Fruit fly (Drosophila melanogaster) whole organism, embryonic: ENCODE data around the gene sky.

Experiments used
- Atf-2 ChIP-seq: fragments of 200-800 bp; sonication (Bioruptor generic); optimal IDR thresholded peaks from 2 replicates; lab custom pipeline; 2016; ENCODE audit warnings: missing biosample characterization, missing genetic modification characterization
- BEAF-32 ChIP-seq: fragments of 200-800 bp; sonication (Bioruptor generic); optimal IDR thresholded peaks from 3 replicates; lab custom pipeline; 2017; ENCODE audit warnings: missing biosample characterization, missing genetic modification characterization, mild to moderate bottlenecking, moderate library complexity, missing genetic modification reagents
- CG10565 ChIP-seq: fragments of 200-800 bp; sonication (Bioruptor generic); optimal IDR thresholded peaks from 3 replicates; lab custom pipeline; 2016; ENCODE audit warnings: missing biosample characterization, mild to moderate bottlenecking, missing genetic modification characterization
- CG11696 ChIP-seq: fragments of 200-800 bp; sonication (Bioruptor generic); IDR thresholded peaks from 2 replicates; pipeline ENCODE4 v1.3.6; 2022; ENCODE audit warnings: missing biosample characterization, missing genetic modification characterization
- CG1233 ChIP-seq: fragments of 200-800 bp; sonication (Bioruptor generic); optimal IDR thresholded peaks from 4 replicates; lab custom pipeline; 2018; ENCODE audit warnings: missing biosample characterization, mild to moderate bottlenecking, missing genetic modification characterization
- CG15601 ChIP-seq: fragments of 200-800 bp; sonication (Bioruptor generic); optimal IDR thresholded peaks from 3 replicates; lab custom pipeline; 2019; ENCODE audit warnings: missing biosample characterization, mild to moderate bottlenecking, missing genetic modification characterization, moderate library complexity
- CG17186 ChIP-seq: fragments of 200-800 bp; sonication (Bioruptor generic); optimal IDR thresholded peaks from 3 replicates; lab custom pipeline; 2017; ENCODE audit warnings: missing biosample characterization, missing genetic modification reagents, missing genetic modification characterization
- CG17328 ChIP-seq: fragments of 200-800 bp; sonication (Bioruptor generic); IDR thresholded peaks from 2 replicates; pipeline ENCODE4 v1.3.6; 2022; ENCODE audit warnings: missing biosample characterization, missing genetic modification characterization
- CG18476 ChIP-seq: fragments of 200-800 bp; sonication (Bioruptor generic); optimal IDR thresholded peaks from 2 replicates; lab custom pipeline; 2016; ENCODE audit warnings: missing biosample characterization, mild to moderate bottlenecking, missing genetic modification characterization
- CG31441 ChIP-seq: fragments of 200-800 bp; sonication (Bioruptor generic); IDR thresholded peaks from 2 replicates; pipeline ENCODE4 v1.3.6; 2022; ENCODE audit warnings: missing biosample characterization, missing genetic modification characterization
- CG3281 ChIP-seq: fragments of 200-800 bp; sonication (Bioruptor generic); optimal IDR thresholded peaks from 3 replicates; lab custom pipeline; 2017; ENCODE audit warnings: missing biosample characterization, mild to moderate bottlenecking, missing genetic modification characterization
- CG42726 ChIP-seq: fragments of 200-800 bp; sonication (Bioruptor generic); IDR thresholded peaks from 2 replicates; pipeline ENCODE4 v1.3.6; 2022; ENCODE audit warnings: missing biosample characterization, missing genetic modification characterization; ENCODE audit not compliant: partially characterized antibody
- CG4707 ChIP-seq: fragments of 200-800 bp; sonication (Bioruptor generic); optimal IDR thresholded peaks from 2 replicates; lab custom pipeline; 2018; ENCODE audit warnings: missing biosample characterization, mild to moderate bottlenecking, missing genetic modification characterization, moderate library complexity
- CG4730 ChIP-seq: fragments of 200-800 bp; sonication (Bioruptor generic); IDR thresholded peaks from 2 replicates; pipeline ENCODE4 v1.3.6; 2022; ENCODE audit warnings: missing biosample characterization, missing genetic modification characterization
- CG4820 ChIP-seq: fragments of 200-800 bp; sonication (Bioruptor generic); optimal IDR thresholded peaks from 3 replicates; lab custom pipeline; 2016; ENCODE audit warnings: missing biosample characterization, missing genetic modification characterization
- CG5953 ChIP-seq: fragments of 200-800 bp; sonication (Bioruptor generic); IDR thresholded peaks from 2 replicates; pipeline ENCODE4 v1.3.6; 2022; ENCODE audit warnings: missing biosample characterization, missing genetic modification characterization
- CG6854 ChIP-seq: fragments of 200-800 bp; sonication (Bioruptor generic); optimal IDR thresholded peaks from 3 replicates; lab custom pipeline; 2017; ENCODE audit warnings: missing biosample characterization, mild to moderate bottlenecking, missing genetic modification characterization
- CG7556 ChIP-seq: fragments of 200-800 bp; sonication (Bioruptor generic); optimal IDR thresholded peaks from 2 replicates; lab custom pipeline; 2017; ENCODE audit warnings: missing biosample characterization, mild to moderate bottlenecking, missing genetic modification characterization
- CG7928 ChIP-seq: fragments of 200-800 bp; sonication (Bioruptor generic); optimal IDR thresholded peaks from 2 replicates; lab custom pipeline; 2017; ENCODE audit warnings: missing biosample characterization, mild to moderate bottlenecking, missing genetic modification characterization
- D19B ChIP-seq: fragments of 200-800 bp; sonication (Bioruptor generic); optimal IDR thresholded peaks from 2 replicates; lab custom pipeline; 2017; ENCODE audit warnings: missing biosample characterization, mild to moderate bottlenecking, missing genetic modification characterization
- Deaf1 ChIP-seq: fragments of 200-800 bp; optimal IDR thresholded peaks from 3 replicates; lab custom pipeline; 2019; ENCODE audit warnings: missing biosample characterization, mild to moderate bottlenecking, missing genetic modification characterization, moderate library complexity
- Eip74EF ChIP-seq, 2 experiments: fragments of 200-800 bp in 1 of 2; fragments of >200 bp in 1 of 2; sonication (Bioruptor generic) in 1 of 2; optimal IDR thresholded peaks; 2 replicates each; lab custom pipeline; 2017 to 2019; ENCODE audit warnings: missing biosample characterization in 2 of 2, missing genetic modification characterization in 2 of 2, mild to moderate bottlenecking in 1 of 2, moderate library complexity in 1 of 2
- Ets97D ChIP-seq: fragments of 200-800 bp; sonication (Bioruptor generic); optimal IDR thresholded peaks from 3 replicates; lab custom pipeline; 2016; ENCODE audit warnings: missing biosample characterization, missing genetic modification characterization
- Fer1 ChIP-seq: fragments of 200-800 bp; sonication (Bioruptor generic); optimal IDR thresholded peaks from 2 replicates; lab custom pipeline; 2017; ENCODE audit warnings: missing biosample characterization, mild to moderate bottlenecking, missing genetic modification characterization
- Gug ChIP-seq: fragments of 200-800 bp; sonication (Bioruptor generic); IDR thresholded peaks from 4 replicates; pipeline ENCODE4 v1.3.6; 2022; ENCODE audit warnings: missing biosample characterization, missing genetic modification characterization
- HLH54F ChIP-seq: fragments of 200-800 bp; sonication (Bioruptor generic); optimal IDR thresholded peaks from 3 replicates; lab custom pipeline; 2016; ENCODE audit warnings: missing biosample characterization, missing genetic modification characterization
- Kr ChIP-seq: fragments of 200-800 bp; sonication (Bioruptor generic); optimal IDR thresholded peaks from 2 replicates; lab custom pipeline; 2017; ENCODE audit warnings: missing biosample characterization, mild to moderate bottlenecking, missing genetic modification characterization
- Lpt ChIP-seq: fragments of >200 bp; optimal IDR thresholded peaks from 2 replicates; lab custom pipeline; 2018; ENCODE audit warnings: missing biosample characterization, missing genetic modification characterization
- Oaz ChIP-seq: fragments of 200-800 bp; sonication (Bioruptor generic); IDR thresholded peaks from 2 replicates; pipeline ENCODE4 v1.3.6; 2022; ENCODE audit warnings: missing biosample characterization, missing genetic modification characterization
- Six4 ChIP-seq: fragments of 200-800 bp; sonication (Bioruptor generic); optimal IDR thresholded peaks from 2 replicates; lab custom pipeline; 2016; ENCODE audit warnings: missing biosample characterization, missing genetic modification characterization
- Xbp1 ChIP-seq: fragments of 200-800 bp; sonication (Bioruptor generic); optimal IDR thresholded peaks from 3 replicates; lab custom pipeline; 2016; ENCODE audit warnings: missing biosample characterization, mild to moderate bottlenecking, missing genetic modification characterization
- ap ChIP-seq: fragments of 200-800 bp; sonication (Bioruptor generic); IDR thresholded peaks from 2 replicates; pipeline ENCODE4 v1.3.6; 2022; ENCODE audit warnings: missing biosample characterization, missing genetic modification characterization
- eve ChIP-seq, 2 experiments: fragments of >200 bp; optimal IDR thresholded peaks; 2 replicates each; lab custom pipeline; 2017; ENCODE audit warnings: missing biosample characterization in 2 of 2, missing genetic modification characterization in 2 of 2
- eyg ChIP-seq: fragments of 200-800 bp; sonication (Bioruptor generic); optimal IDR thresholded peaks from 3 replicates; lab custom pipeline; 2016; ENCODE audit warnings: missing biosample characterization, missing genetic modification characterization
- gem ChIP-seq: fragments of 200-800 bp; sonication (Bioruptor generic); optimal IDR thresholded peaks from 2 replicates; lab custom pipeline; 2019; ENCODE audit warnings: missing biosample characterization, mild to moderate bottlenecking, missing genetic modification characterization, moderate library complexity
- gfzf ChIP-seq: fragments of 200-800 bp; sonication (Bioruptor generic); optimal IDR thresholded peaks from 2 replicates; lab custom pipeline; 2016; ENCODE audit warnings: missing biosample characterization, mild to moderate bottlenecking, missing genetic modification characterization, moderate library complexity
- h ChIP-seq: fragments of >200 bp; optimal IDR thresholded peaks from 2 replicates; lab custom pipeline; 2017
- jigr1 ChIP-seq: fragments of 200-800 bp; sonication (Bioruptor generic); IDR thresholded peaks from 3 replicates; pipeline ENCODE4 v1.3.6; 2022; ENCODE audit warnings: missing biosample characterization, missing genetic modification characterization
- lilli ChIP-seq: fragments of 200-800 bp; sonication (Bioruptor generic); optimal IDR thresholded peaks from 3 replicates; lab custom pipeline; 2016; ENCODE audit warnings: missing biosample characterization, missing genetic modification characterization
- maf-S ChIP-seq: fragments of 200-800 bp; sonication (Bioruptor generic); optimal IDR thresholded peaks from 2 replicates; lab custom pipeline; 2016; ENCODE audit warnings: missing biosample characterization, missing genetic modification characterization
- pho ChIP-seq: fragments of 200-800 bp; sonication (Bioruptor generic); optimal IDR thresholded peaks from 2 replicates; lab custom pipeline; 2016; ENCODE audit warnings: missing biosample characterization, missing genetic modification characterization
- phol ChIP-seq: fragments of 200-800 bp; sonication (Bioruptor generic); optimal IDR thresholded peaks from 3 replicates; lab custom pipeline; 2018; ENCODE audit warnings: missing biosample characterization, mild to moderate bottlenecking, missing genetic modification characterization, moderate library complexity
- repo ChIP-seq: fragments of 200-800 bp; sonication (Bioruptor generic); optimal IDR thresholded peaks from 2 replicates; lab custom pipeline; 2016; ENCODE audit warnings: missing biosample characterization, missing genetic modification characterization
- sima ChIP-seq: fragments of 200-800 bp; sonication (Bioruptor generic); optimal IDR thresholded peaks from 2 replicates; lab custom pipeline; 2016; ENCODE audit warnings: missing biosample characterization, missing genetic modification characterization
- slbo ChIP-seq: fragments of 200-800 bp; sonication (Bioruptor generic); IDR thresholded peaks from 2 replicates; pipeline ENCODE4 v1.3.6; 2022; ENCODE audit warnings: missing biosample characterization, missing genetic modification characterization
- ssp ChIP-seq: fragments of 200-800 bp; sonication (Bioruptor generic); IDR thresholded peaks from 2 replicates; pipeline ENCODE4 v1.3.6; 2022; ENCODE audit warnings: missing biosample characterization, missing genetic modification characterization
- stwl ChIP-seq: fragments of 200-800 bp; sonication (Bioruptor generic); optimal IDR thresholded peaks from 3 replicates; lab custom pipeline; 2018; ENCODE audit warnings: missing biosample characterization, mild to moderate bottlenecking, missing genetic modification characterization, moderate library complexity
- tgo ChIP-seq: fragments of 200-800 bp; sonication (Bioruptor generic); IDR thresholded peaks from 3 replicates; pipeline ENCODE4 v1.3.6; 2022; ENCODE audit warnings: missing biosample characterization, missing genetic modification characterization
- vfl ChIP-seq: fragments of 200-800 bp; sonication (Bioruptor generic); optimal IDR thresholded peaks from 2 replicates; lab custom pipeline; 2016; ENCODE audit warnings: missing biosample characterization, missing genetic modification characterization
- yki ChIP-seq: fragments of >200 bp; optimal IDR thresholded peaks from 3 replicates; lab custom pipeline; 2018
- z ChIP-seq: fragments of 200-800 bp; sonication (Bioruptor generic); IDR thresholded peaks from 3 replicates; pipeline ENCODE4 v1.3.6; 2022; ENCODE audit warnings: missing biosample characterization, missing genetic modification characterization
- zen ChIP-seq: fragments of 200-800 bp; sonication (Bioruptor generic); optimal IDR thresholded peaks from 3 replicates; lab custom pipeline; 2018; ENCODE audit warnings: missing biosample characterization, mild to moderate bottlenecking, missing genetic modification characterization, moderate library complexity

Gene sky

DNA sequence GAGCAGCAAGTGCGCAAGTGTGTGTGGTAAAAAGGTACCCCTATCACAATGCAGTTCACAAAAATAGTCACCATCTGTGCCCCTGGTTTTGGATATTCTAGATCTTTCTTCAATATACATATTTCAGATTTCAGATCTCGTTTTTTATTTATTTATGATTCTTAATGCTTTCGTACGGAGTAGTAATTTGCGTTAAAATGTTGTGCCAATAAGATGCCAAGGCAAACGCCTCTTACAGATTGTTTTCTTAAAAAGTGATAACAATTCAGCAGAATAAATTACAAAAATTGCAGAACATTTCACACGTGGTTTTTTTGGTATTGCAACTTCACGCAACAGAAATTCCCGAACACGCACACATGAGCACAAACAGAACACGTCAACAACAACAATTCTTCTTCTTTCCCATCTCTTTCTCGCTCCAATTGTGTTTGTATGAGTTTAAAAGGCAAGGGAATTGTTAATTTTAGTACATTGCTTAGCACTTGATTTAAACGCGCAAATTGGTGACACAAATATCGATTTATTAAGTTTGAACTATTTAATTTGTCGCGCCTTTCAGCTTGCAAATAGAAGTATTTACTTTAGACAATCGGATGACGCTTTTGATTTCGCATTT lies 566 bp downstream of the sky start (continued):
- no peak for TF ChIP-seq vfl (GFP tag; lab: Kevin White, UChicago)
- TF ChIP-seq yki (lab: Kevin White, UChicago), result no peak
- TF ChIP-seq BEAF-32, result no peak
- TF ChIP-seq Xbp1, result peak; percentile 69
- no peak for TF ChIP-seq CG3281 (GFP tag; lab: Kevin White, UChicago)
- peak; percentile 83 for TF ChIP-seq CG17328 (GFP tag; lab: Robert Waterston, UW)
- peak; percentile 6 for TF ChIP-seq CG10565 (GFP tag; lab: Kevin White, UChicago)
- peak; percentile 70 for TF ChIP-seq CG4707 (GFP tag; lab: Kevin White, UChicago)
- TF ChIP-seq Oaz, result no peak; the same call in 1 of the 2 replicates
- TF ChIP-seq gfzf (GFP tag; lab: Kevin White, UChicago), result no peak
- TF ChIP-seq CG7556, result peak; percentile 71
- peak; percentile 39 for TF ChIP-seq maf-S (GFP tag; lab: Kevin White, UChicago)
- peak; percentile 58 for TF ChIP-seq repo
- TF ChIP-seq eyg, result peak; percentile 54
- TF ChIP-seq Atf-2, result peak; percentile 31
- no peak for TF ChIP-seq jigr1 (GFP tag; lab: Robert Waterston, UW)
- TF ChIP-seq CG11696, result peak; percentile 92
- no peak for TF ChIP-seq CG31441 (GFP tag; lab: Robert Waterston, UW)
- no peak for TF ChIP-seq CG42726 (GFP tag; lab: Robert Waterston, UW)
- TF ChIP-seq Eip74EF (GFP tag; optimal IDR thresholded peaks at IDR 0.05; lab: Kevin White, UChicago), result peak in 1 of 2 experiments; percentile 75
- TF ChIP-seq Deaf1 (tag; lab: Kevin White, UChicago), result no peak
- peak; percentile 28 for TF ChIP-seq Ets97D (GFP tag; lab: Kevin White, UChicago)
- TF ChIP-seq CG1233 (GFP tag; lab: Kevin White, UChicago), result no peak
- peak; percentile 54 for TF ChIP-seq pho (GFP tag; lab: Kevin White, UChicago)
- TF ChIP-seq CG6854 (GFP tag; lab: Kevin White, UChicago), result no peak
- TF ChIP-seq Six4 (GFP tag; lab: Kevin White, UChicago), result no peak
- no peak for TF ChIP-seq h (lab: Kevin White, UChicago)
- no peak for TF ChIP-seq CG17186 (GFP tag; lab: Kevin White, UChicago)
- no peak for TF ChIP-seq sima
- no peak for TF ChIP-seq zen (tag; lab: Kevin White, UChicago)
- peak; percentile 81 for TF ChIP-seq CG15601 (tag; lab: Kevin White, UChicago)
- TF ChIP-seq eve (GFP tag; optimal IDR thresholded peaks at IDR 0.05; lab: Kevin White, UChicago), result peak in 1 of 2 experiments; percentile 82
- peak; percentile 53 for TF ChIP-seq HLH54F (GFP tag; lab: Kevin White, UChicago)
- no peak for TF ChIP-seq z (GFP tag; lab: Robert Waterston, UW)
- TF ChIP-seq slbo (GFP tag; lab: Robert Waterston, UW), result peak; percentile 82
- TF ChIP-seq Lpt (GFP tag; lab: Kevin White, UChicago), result no peak
- TF ChIP-seq CG4730, result no peak
- no peak for TF ChIP-seq CG7928 (GFP tag; lab: Kevin White, UChicago)
- TF ChIP-seq ssp, result 0 out of 2 replicates have a peak, but pooled peaks have one; percentile 5
- no peak for TF ChIP-seq Gug (GFP tag; lab: Robert Waterston, UW)
- no peak for TF ChIP-seq stwl
- peak; percentile 87 for TF ChIP-seq gem
- peak; percentile 83 for TF ChIP-seq ap (GFP tag; lab: Robert Waterston, UW)
- TF ChIP-seq Kr, result peak; percentile 16
- peak; percentile 55 for TF ChIP-seq tgo (GFP tag; lab: Robert Waterston, UW)
- peak; percentile 88 for TF ChIP-seq CG5953 (GFP tag; lab: Robert Waterston, UW)
- no peak for TF ChIP-seq Fer1 (GFP tag; lab: Kevin White, UChicago)
- TF ChIP-seq CG18476 (GFP tag; lab: Kevin White, UChicago), result no peak
- TF ChIP-seq CG4820 (GFP tag; lab: Kevin White, UChicago), result peak; percentile 66
- TF ChIP-seq phol (tag; lab: Kevin White, UChicago), result no peak
- TF ChIP-seq D19B (GFP tag; lab: Kevin White, UChicago), result no peak
- peak; percentile 78 for TF ChIP-seq lilli
